Worm (Caenorhabditis elegans): Measurements from ENCODE around the gene slc-36.3.

Gene slc-36.3

ce11 chrV:20544092-20544491 lies at the start of gene slc-36.3:
TSS of gene slc-36.3 (minus strand) at chrV:20544192.
- no peak for TF ChIP-seq bed-1 (GFP tag; IDR thresholded peaks at IDR 0.05)
- no peak for TF ChIP-seq rpc-1 (optimal IDR thresholded peaks at IDR 0.05)
- no peak for TF ChIP-seq rpc-1 (tag; optimal IDR thresholded peaks at IDR 0.05)
- no peak for TF ChIP-seq attf-5 (GFP tag; optimal IDR thresholded peaks at IDR 0.05)

- no peak for TF ChIP-seq dpff-1 (tag; optimal IDR thresholded peaks at IDR 0.05)
- peak; percentile 99 for TF ChIP-seq madf-8 (GFP tag; conservative IDR thresholded peaks at IDR 0.05)
- peak; percentile 88 for TF ChIP-seq lin-54 (GFP tag; optimal IDR thresholded peaks at IDR 0.05)
- TF ChIP-seq attf-6 (GFP tag; IDR thresholded peaks at IDR 0.05) = peak; percentile 79
- TF ChIP-seq lsl-1 (GFP tag; optimal IDR thresholded peaks at IDR 0.05) = peak; percentile 94
- TF ChIP-seq egrh-3 (GFP tag; IDR thresholded peaks at IDR 0.05) = peak; percentile 58; the same call in 1 of the 2 replicates
- peak; percentile 78 for TF ChIP-seq madf-10 (tag; optimal IDR thresholded peaks at IDR 0.05)
- no peak for TF ChIP-seq T07F8.4 (tag; optimal IDR thresholded peaks at IDR 0.05)
- peak; percentile 58 for TF ChIP-seq attf-3 (GFP tag; conservative IDR thresholded peaks at IDR 0.05)
- peak; percentile 30 for TF ChIP-seq F10E7.11 (tag; optimal IDR thresholded peaks at IDR 0.05)
- peak; percentile 85 for TF ChIP-seq athp-1 (tag; optimal IDR thresholded peaks at IDR 0.05)
- peak; percentile 56 for TF ChIP-seq B0035.1 (tag; optimal IDR thresholded peaks at IDR 0.05)
- no peak for TF ChIP-seq bed-2 (GFP tag; IDR thresholded peaks at IDR 0.05)
- peak; percentile 50; the same call in 1 of the 2 replicates for TF ChIP-seq C17E4.6 (GFP tag; IDR thresholded peaks at IDR 0.05)
- TF ChIP-seq ceh-58 (GFP tag; IDR thresholded peaks at IDR 0.05) = no peak
- TF ChIP-seq nhr-90 (tag; optimal IDR thresholded peaks at IDR 0.05) = no peak
- peak; percentile 99 for TF ChIP-seq madf-6 (GFP tag; IDR thresholded peaks at IDR 0.05)
- TF ChIP-seq B0261.1 (tag; optimal IDR thresholded peaks at IDR 0.05) = peak; percentile 25
- peak; percentile 97 for TF ChIP-seq B0336.3 (GFP tag; IDR thresholded peaks at IDR 0.05)
- TF ChIP-seq lin-35 (GFP tag; optimal IDR thresholded peaks at IDR 0.05) = peak in 2 of 3 experiments; percentile 4 to 82
- TF ChIP-seq tbp1 (GFP tag; optimal IDR thresholded peaks at IDR 0.05) = peak; percentile 72
- TF ChIP-seq hmg-1.2 (GFP tag; IDR thresholded peaks at IDR 0.05) = peak; percentile 71
- no peak for TF ChIP-seq fkh-3 (tag; optimal IDR thresholded peaks at IDR 0.05)
- TF ChIP-seq F57A8.1 (GFP tag; optimal IDR thresholded peaks at IDR 0.05) = no peak
- no peak for TF ChIP-seq F49E8.2 (tag; optimal IDR thresholded peaks at IDR 0.05; ENCODE audit: insufficient read depth)
- peak; percentile 32 for TF ChIP-seq F57C9.4 (tag; optimal IDR thresholded peaks at IDR 0.05)
- peak; percentile 64 for TF ChIP-seq C06A6.2 (GFP tag; conservative IDR thresholded peaks at IDR 0.05)
- TF ChIP-seq akir-1 (GFP tag; optimal IDR thresholded peaks at IDR 0.05) = no peak
- no peak for TF ChIP-seq ztf-6 (GFP tag; IDR thresholded peaks at IDR 0.05)
- peak; percentile 41 for TF ChIP-seq gei-17 (GFP tag; optimal IDR thresholded peaks at IDR 0.05)
- peak; percentile 92 for TF ChIP-seq attf-5 (GFP tag; optimal IDR thresholded peaks at IDR 0.05)
- TF ChIP-seq D2030.7 (GFP tag; IDR thresholded peaks at IDR 0.05) = peak; percentile 91
- TF ChIP-seq pha-4 (tag; optimal IDR thresholded peaks at IDR 0.05) = peak; percentile 48
- TF ChIP-seq let-526 (GFP tag; IDR thresholded peaks at IDR 0.05) = no peak
- 0 out of 2 replicates have a peak, but pooled peaks have one; percentile 37 for TF ChIP-seq cebp-1 (GFP tag; IDR thresholded peaks at IDR 0.05)
- TF ChIP-seq cebp-1 (tag; optimal IDR thresholded peaks at IDR 0.05) = peak; percentile 89
- TF ChIP-seq mcd-1 (GFP tag; IDR thresholded peaks at IDR 0.05) = peak; percentile 88; the same call in 1 of the 2 replicates
- TF ChIP-seq ztf-22 (GFP tag; optimal IDR thresholded peaks at IDR 0.05) = no peak
- TF ChIP-seq zfh-2 (GFP tag; conservative IDR thresholded peaks at IDR 0.05) = peak; percentile 80
- peak; percentile 34 for TF ChIP-seq chd-7 (tag; optimal IDR thresholded peaks at IDR 0.05)
- peak; percentile 89 for TF ChIP-seq ekl-4 (GFP tag; IDR thresholded peaks at IDR 0.05)
- peak; percentile 88 for TF ChIP-seq Y53G8AR.9 (GFP tag; conservative IDR thresholded peaks at IDR 0.05)
- peak; percentile 93 for TF ChIP-seq pbrm-1 (GFP tag; IDR thresholded peaks at IDR 0.05)
- peak; percentile 37 for TF ChIP-seq sptf-2 (GFP tag; optimal IDR thresholded peaks at IDR 0.05)
These were observed 36.6 kb upstream of the slc-36.3 start, which contains the start of gene F26F2.7 for ce11 chrV:20580511-20581040. TSS of gene F26F2.7 (plus strand) at chrV:20580990.

All from whole organism, young adult.